Fruit fly (Drosophila melanogaster) whole organism, prepupa: ENCODE measurements around the gene Ac78C.

ENCODE experiments used
- Blimp-1 ChIP-seq: fragments of 200-800 bp; sonication (Bioruptor generic); optimal IDR thresholded peaks from 3 replicates; lab custom pipeline; 2017; ENCODE audit warnings: missing biosample characterization, missing genetic modification characterization, mild to moderate bottlenecking, moderate library complexity, missing genetic modification reagents
- CG10631 ChIP-seq: fragments of 200-800 bp; sonication (Bioruptor generic); optimal IDR thresholded peaks from 2 replicates; lab custom pipeline; 2016; ENCODE audit warnings: missing biosample characterization, missing genetic modification characterization
- CG10669 ChIP-seq: fragments of 200-800 bp; sonication (Bioruptor generic); optimal IDR thresholded peaks from 3 replicates; lab custom pipeline; 2018; ENCODE audit warnings: missing biosample characterization, mild to moderate bottlenecking, missing genetic modification characterization, moderate library complexity
- CG11294 ChIP-seq: fragments of 200-800 bp; sonication (Bioruptor generic); IDR thresholded peaks from 2 replicates; pipeline ENCODE4 v1.3.6; 2022; ENCODE audit warnings: missing biosample characterization, missing genetic modification characterization
- CG11902 ChIP-seq: fragments of 200-800 bp; sonication (Bioruptor generic); optimal IDR thresholded peaks from 3 replicates; lab custom pipeline; 2016; ENCODE audit warnings: missing biosample characterization, missing genetic modification characterization
- CG15336 ChIP-seq: fragments of 200-800 bp; sonication (Bioruptor generic); IDR thresholded peaks from 2 replicates; pipeline ENCODE4 v1.3.6; 2022; ENCODE audit warnings: missing biosample characterization, missing genetic modification characterization
- CG1621 ChIP-seq: fragments of 200-800 bp; sonication (Bioruptor generic); optimal IDR thresholded peaks from 3 replicates; lab custom pipeline; 2018; ENCODE audit warnings: missing biosample characterization, mild to moderate bottlenecking, missing genetic modification characterization
- CG16779 ChIP-seq: fragments of 200-800 bp; sonication (Bioruptor generic); optimal IDR thresholded peaks from 3 replicates; lab custom pipeline; 2017; ENCODE audit warnings: missing biosample characterization, mild to moderate bottlenecking, missing genetic modification characterization
- CG3032 ChIP-seq: fragments of 200-800 bp; optimal IDR thresholded peaks from 2 replicates; lab custom pipeline; 2019; ENCODE audit warnings: missing biosample characterization, mild to moderate bottlenecking, missing genetic modification characterization, moderate library complexity
- CG31627 ChIP-seq: fragments of 200-800 bp; sonication (Bioruptor generic); optimal IDR thresholded peaks from 3 replicates; lab custom pipeline; 2016; ENCODE audit warnings: missing biosample characterization, missing genetic modification characterization
- CG32006 ChIP-seq: fragments of 200-800 bp; sonication (Bioruptor generic); optimal IDR thresholded peaks from 3 replicates; lab custom pipeline; 2017; ENCODE audit warnings: missing biosample characterization, mild to moderate bottlenecking, missing genetic modification characterization
- CG34406 ChIP-seq: fragments of 200-800 bp; sonication (Bioruptor generic); optimal IDR thresholded peaks from 3 replicates; lab custom pipeline; 2016; ENCODE audit warnings: missing biosample characterization, missing genetic modification characterization
- CG3919 ChIP-seq: fragments of 200-800 bp; sonication (Bioruptor generic); optimal IDR thresholded peaks from 3 replicates; lab custom pipeline; 2016; ENCODE audit warnings: missing biosample characterization, missing genetic modification characterization
- CG4318 ChIP-seq: fragments of 200-800 bp; sonication (Bioruptor generic); optimal IDR thresholded peaks from 3 replicates; lab custom pipeline; 2017; ENCODE audit warnings: missing biosample characterization, mild to moderate bottlenecking, missing genetic modification characterization
- CG6163 ChIP-seq: fragments of 200-800 bp; sonication (Bioruptor generic); IDR thresholded peaks from 3 replicates; pipeline ENCODE4 v1.3.6; 2022; ENCODE audit warnings: missing biosample characterization, missing genetic modification characterization
- CG6276 ChIP-seq: fragments of 200-800 bp; sonication (Bioruptor generic); optimal IDR thresholded peaks from 2 replicates; lab custom pipeline; 2017; ENCODE audit warnings: missing biosample characterization, mild to moderate bottlenecking, missing genetic modification characterization
- CG6792 ChIP-seq: fragments of 200-800 bp; sonication (Bioruptor generic); optimal IDR thresholded peaks from 3 replicates; lab custom pipeline; 2016; ENCODE audit warnings: missing biosample characterization, missing genetic modification characterization
- CG6808 ChIP-seq: fragments of 200-800 bp; sonication (Bioruptor generic); optimal IDR thresholded peaks from 3 replicates; lab custom pipeline; 2017; ENCODE audit warnings: missing biosample characterization, missing genetic modification characterization, mild to moderate bottlenecking, moderate library complexity, missing genetic modification reagents
- CG6854 ChIP-seq: fragments of 200-800 bp; sonication (Bioruptor generic); optimal IDR thresholded peaks from 2 replicates; lab custom pipeline; 2017; ENCODE audit warnings: missing biosample characterization, mild to moderate bottlenecking, missing genetic modification characterization
- CG7368 ChIP-seq: fragments of 200-800 bp; sonication (Bioruptor generic); optimal IDR thresholded peaks from 3 replicates; lab custom pipeline; 2016; ENCODE audit warnings: missing biosample characterization, missing genetic modification characterization
- CG8119 ChIP-seq: fragments of 200-800 bp; sonication (Bioruptor generic); IDR thresholded peaks from 3 replicates; pipeline ENCODE4 v1.3.6; 2022; ENCODE audit warnings: missing biosample characterization, missing genetic modification characterization
- CG8319 ChIP-seq: fragments of 200-800 bp; sonication (Bioruptor generic); optimal IDR thresholded peaks from 3 replicates; lab custom pipeline; 2016; ENCODE audit warnings: missing biosample characterization, missing genetic modification characterization
- CG8632 ChIP-seq: fragments of 200-800 bp; sonication (Bioruptor generic); optimal IDR thresholded peaks from 3 replicates; lab custom pipeline; 2016; ENCODE audit warnings: missing biosample characterization, missing genetic modification characterization
- Eip75B ChIP-seq: fragments of 200-800 bp; sonication (Bioruptor generic); optimal IDR thresholded peaks from 3 replicates; lab custom pipeline; 2016; ENCODE audit warnings: missing biosample characterization, missing genetic modification characterization
- Eip78C ChIP-seq: fragments of 200-800 bp; sonication (Bioruptor generic); peaks from one replicate; lab custom pipeline; 2016; ENCODE audit warnings: missing biosample characterization, missing genetic modification characterization
- Eip93F ChIP-seq: fragments of 200-800 bp; sonication (Bioruptor generic); optimal IDR thresholded peaks from 2 replicates; lab custom pipeline; 2016; ENCODE audit warnings: missing biosample characterization, mild to moderate bottlenecking, missing genetic modification characterization
- Ets21C ChIP-seq: fragments of 200-800 bp; sonication (Bioruptor generic); optimal IDR thresholded peaks from 3 replicates; lab custom pipeline; 2016; ENCODE audit warnings: missing biosample characterization, missing genetic modification characterization
- Hr38 ChIP-seq: sonication (Bioruptor generic); optimal IDR thresholded peaks from 2 replicates; lab custom pipeline; 2016; ENCODE audit warnings: missing biosample characterization, missing genetic modification characterization
- Hr39 ChIP-seq: fragments of 200-800 bp; sonication (Bioruptor generic); optimal IDR thresholded peaks from 2 replicates; lab custom pipeline; 2016; ENCODE audit warnings: missing biosample characterization, missing genetic modification characterization
- Hr4 ChIP-seq: fragments of 200-800 bp; sonication (Bioruptor generic); optimal IDR thresholded peaks from 3 replicates; lab custom pipeline; 2016; ENCODE audit warnings: missing biosample characterization, missing genetic modification characterization
- Met ChIP-seq: fragments of 200-800 bp; sonication (Bioruptor generic); optimal IDR thresholded peaks from 3 replicates; lab custom pipeline; 2016; ENCODE audit warnings: missing biosample characterization, missing genetic modification characterization
- OdsH ChIP-seq: fragments of 200-800 bp; sonication (Bioruptor generic); optimal IDR thresholded peaks from 3 replicates; lab custom pipeline; 2016; ENCODE audit warnings: missing biosample characterization, missing genetic modification characterization
- Smox ChIP-seq: fragments of 200-800 bp; sonication (Bioruptor generic); optimal IDR thresholded peaks from 3 replicates; lab custom pipeline; 2016; ENCODE audit warnings: missing biosample characterization, missing genetic modification characterization
- Sox102F ChIP-seq: fragments of 200-800 bp; sonication (Bioruptor generic); optimal IDR thresholded peaks from 2 replicates; lab custom pipeline; 2016; ENCODE audit warnings: missing biosample characterization, mild to moderate bottlenecking, missing genetic modification characterization
- Sox14 ChIP-seq: fragments of 200-800 bp; sonication (Bioruptor generic); optimal IDR thresholded peaks from 3 replicates; lab custom pipeline; 2016; ENCODE audit warnings: missing biosample characterization, missing genetic modification characterization
- Sox15 ChIP-seq: fragments of 200-800 bp; sonication (Bioruptor generic); optimal IDR thresholded peaks from 3 replicates; lab custom pipeline; 2016; ENCODE audit warnings: missing biosample characterization, missing genetic modification characterization
- achi ChIP-seq: fragments of 200-800 bp; sonication (Bioruptor generic); optimal IDR thresholded peaks from 3 replicates; lab custom pipeline; 2016; ENCODE audit warnings: missing biosample characterization, missing genetic modification characterization
- acj6 ChIP-seq: fragments of 200-800 bp; sonication (Bioruptor generic); optimal IDR thresholded peaks from 3 replicates; lab custom pipeline; 2016; ENCODE audit warnings: missing biosample characterization, missing genetic modification characterization
- cyc ChIP-seq: fragments of 200-800 bp; sonication (Bioruptor generic); optimal IDR thresholded peaks from 3 replicates; lab custom pipeline; 2016; ENCODE audit warnings: missing biosample characterization, missing genetic modification characterization
- dac ChIP-seq: fragments of 200-800 bp; sonication (Bioruptor generic); optimal IDR thresholded peaks from 2 replicates; lab custom pipeline; 2017; ENCODE audit warnings: missing biosample characterization, mild to moderate bottlenecking, missing genetic modification characterization
- dsx ChIP-seq: fragments of 200-800 bp; optimal IDR thresholded peaks from 3 replicates; lab custom pipeline; 2019; ENCODE audit warnings: missing biosample characterization, mild to moderate bottlenecking, missing genetic modification characterization, moderate library complexity; ENCODE audit not compliant: poor library complexity, severe bottlenecking
- eg ChIP-seq: fragments of 200-800 bp; sonication (Bioruptor generic); IDR thresholded peaks from 3 replicates; pipeline ENCODE4 v1.3.6; 2022; ENCODE audit warnings: missing biosample characterization, missing genetic modification characterization
- esn ChIP-seq: fragments of 200-800 bp; sonication (Bioruptor generic); optimal IDR thresholded peaks from 2 replicates; lab custom pipeline; 2016; ENCODE audit warnings: missing biosample characterization, mild to moderate bottlenecking, missing genetic modification characterization, moderate library complexity
- fd59A ChIP-seq: fragments of 200-800 bp; sonication (Bioruptor generic); optimal IDR thresholded peaks from 2 replicates; lab custom pipeline; 2017; ENCODE audit warnings: missing biosample characterization, mild to moderate bottlenecking, missing genetic modification characterization, missing genetic modification reagents
- fd85E ChIP-seq: fragments of 200-800 bp; sonication (Bioruptor generic); optimal IDR thresholded peaks from 3 replicates; lab custom pipeline; 2016; ENCODE audit warnings: missing biosample characterization, missing genetic modification characterization
- fkh ChIP-seq: fragments of 200-800 bp; sonication (Bioruptor generic); optimal IDR thresholded peaks from 3 replicates; lab custom pipeline; 2017; ENCODE audit warnings: missing biosample characterization, mild to moderate bottlenecking, missing genetic modification characterization, moderate library complexity
- lz ChIP-seq: fragments of 200-800 bp; sonication (Bioruptor generic); optimal IDR thresholded peaks from 3 replicates; lab custom pipeline; 2016; ENCODE audit warnings: missing biosample characterization, missing genetic modification characterization
- net ChIP-seq: fragments of 200-800 bp; sonication (Bioruptor generic); optimal IDR thresholded peaks from 3 replicates; lab custom pipeline; 2016; ENCODE audit warnings: missing biosample characterization, missing genetic modification characterization
- pdm3 ChIP-seq: fragments of 200-800 bp; sonication (Bioruptor generic); optimal IDR thresholded peaks from 3 replicates; lab custom pipeline; 2016; ENCODE audit warnings: missing biosample characterization, missing genetic modification characterization
- spab ChIP-seq: fragments of 200-800 bp; sonication (Bioruptor generic); optimal IDR thresholded peaks from 2 replicates; lab custom pipeline; 2017; ENCODE audit warnings: missing biosample characterization, mild to moderate bottlenecking, missing genetic modification characterization, missing genetic modification reagents
- ss ChIP-seq, 2 experiments: fragments of 200-800 bp; sonication (Bioruptor generic); optimal IDR thresholded peaks; 2 replicates in 1 of 2; 3 replicates in 1 of 2; lab custom pipeline; 2017 to 2018; ENCODE audit warnings: mild to moderate bottlenecking in 2 of 2, missing biosample characterization in 2 of 2, missing genetic modification characterization in 2 of 2, moderate library complexity in 1 of 2
- svp ChIP-seq: fragments of 200-800 bp; sonication (Bioruptor generic); peaks from one replicate; lab custom pipeline; 2016; ENCODE audit warnings: missing biosample characterization, missing genetic modification characterization
- topi ChIP-seq: fragments of 200-800 bp; sonication (Bioruptor generic); optimal IDR thresholded peaks from 3 replicates; lab custom pipeline; 2016; ENCODE audit warnings: missing biosample characterization, missing genetic modification characterization

The Ac78C gene

DNA sequence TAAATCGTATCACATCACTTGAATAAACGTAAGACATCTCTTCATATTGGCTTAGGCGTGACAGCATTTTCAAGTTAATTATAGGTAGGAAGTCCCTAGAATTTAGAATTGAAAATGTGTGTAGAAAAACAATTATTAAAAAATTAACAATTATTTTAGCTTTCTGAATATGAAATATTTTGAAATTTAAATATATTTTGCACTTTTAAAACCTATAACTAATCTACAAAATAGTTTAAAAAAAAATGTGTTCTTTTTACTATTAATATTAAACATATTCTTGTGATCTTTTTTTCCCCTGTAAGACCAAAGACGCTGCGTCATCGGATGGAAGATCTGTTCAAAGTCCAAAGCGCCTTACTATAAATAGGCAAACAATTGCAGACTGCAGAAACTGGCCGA, 49.2 kb downstream of the Ac78C start:
- no peak for TF ChIP-seq CG11294
- no peak for TF ChIP-seq fd85E
- TF ChIP-seq CG16779, result peak; percentile 48
- TF ChIP-seq topi (GFP tag; lab: Kevin White, UChicago), result no peak
- no peak for TF ChIP-seq CG8319
- no peak for TF ChIP-seq CG34406
- no peak for TF ChIP-seq pdm3 (GFP tag; lab: Kevin White, UChicago)
- peak; percentile 76 for TF ChIP-seq Eip78C (GFP tag; lab: Kevin White, UChicago)
- no peak for TF ChIP-seq Eip93F (GFP tag; lab: Kevin White, UChicago)
- TF ChIP-seq CG15336 (GFP tag; lab: Robert Waterston, UW), result no peak
- peak; percentile 52 for TF ChIP-seq CG10631 (GFP tag; lab: Kevin White, UChicago)
- no peak for TF ChIP-seq fkh (GFP tag; lab: Kevin White, UChicago)
- TF ChIP-seq cyc, result no peak
- no peak for TF ChIP-seq Smox
- TF ChIP-seq Hr4 (GFP tag; lab: Kevin White, UChicago), result peak; percentile 0
- TF ChIP-seq Eip75B, result no peak
- TF ChIP-seq Sox15 (GFP tag; lab: Kevin White, UChicago), result no peak
- TF ChIP-seq fd59A (GFP tag; lab: Kevin White, UChicago), result peak; percentile 15
- TF ChIP-seq CG11902 (GFP tag; lab: Kevin White, UChicago), result no peak
- TF ChIP-seq net (GFP tag; lab: Kevin White, UChicago), result peak; percentile 23
- TF ChIP-seq eg, result no peak
- no peak for TF ChIP-seq Hr39
- no peak for TF ChIP-seq CG1621
- TF ChIP-seq ss (GFP tag; optimal IDR thresholded peaks at IDR 0.05; lab: Kevin White, UChicago), result peak; percentile 32 to 76
- no peak for TF ChIP-seq svp (GFP tag; lab: Kevin White, UChicago)
- peak; percentile 42 for TF ChIP-seq spab (GFP tag; lab: Kevin White, UChicago)
- no peak for TF ChIP-seq Sox102F
- peak; percentile 69 for TF ChIP-seq CG6808 (GFP tag; lab: Kevin White, UChicago)
- peak; percentile 48 for TF ChIP-seq CG3032
- peak; percentile 52 for TF ChIP-seq CG6276 (GFP tag; lab: Kevin White, UChicago)
- no peak for TF ChIP-seq Met (GFP tag; lab: Kevin White, UChicago)
- TF ChIP-seq dac, result no peak
- TF ChIP-seq Blimp-1 (GFP tag; lab: Kevin White, UChicago), result no peak
- TF ChIP-seq CG6163 (GFP tag; lab: Robert Waterston, UW), result no peak
- no peak for TF ChIP-seq CG31627 (GFP tag; lab: Kevin White, UChicago)
- TF ChIP-seq lz (GFP tag; lab: Kevin White, UChicago), result no peak
- TF ChIP-seq achi (GFP tag; lab: Kevin White, UChicago), result peak; percentile 46
- peak; percentile 45 for TF ChIP-seq CG4318 (GFP tag; lab: Kevin White, UChicago)
- TF ChIP-seq dsx (GFP tag; lab: Kevin White, UChicago), result no peak
- no peak for TF ChIP-seq Hr38
- TF ChIP-seq CG3919 (GFP tag; lab: Kevin White, UChicago), result peak; percentile 50
- TF ChIP-seq CG8632 (GFP tag; lab: Kevin White, UChicago), result no peak
- TF ChIP-seq Sox14 (GFP tag; lab: Kevin White, UChicago), result no peak
- TF ChIP-seq CG32006 (GFP tag; lab: Kevin White, UChicago), result peak; percentile 66
- no peak for TF ChIP-seq CG7368
- TF ChIP-seq CG8119, result peak; percentile 55; the same call in 2 of the 3 replicates
- peak; percentile 19 for TF ChIP-seq acj6 (GFP tag; lab: Kevin White, UChicago)
- peak; percentile 2 for TF ChIP-seq OdsH (GFP tag; lab: Kevin White, UChicago)
- TF ChIP-seq CG6792, result no peak
- peak; percentile 22 for TF ChIP-seq CG10669
- no peak for TF ChIP-seq Ets21C (GFP tag; lab: Kevin White, UChicago)
- no peak for TF ChIP-seq CG6854 (GFP tag; lab: Kevin White, UChicago)
- no peak for TF ChIP-seq esn (GFP tag; lab: Kevin White, UChicago)
